Worm (Caenorhabditis elegans): ENCODE measurements around the gene T14B4.20.

DNA sequence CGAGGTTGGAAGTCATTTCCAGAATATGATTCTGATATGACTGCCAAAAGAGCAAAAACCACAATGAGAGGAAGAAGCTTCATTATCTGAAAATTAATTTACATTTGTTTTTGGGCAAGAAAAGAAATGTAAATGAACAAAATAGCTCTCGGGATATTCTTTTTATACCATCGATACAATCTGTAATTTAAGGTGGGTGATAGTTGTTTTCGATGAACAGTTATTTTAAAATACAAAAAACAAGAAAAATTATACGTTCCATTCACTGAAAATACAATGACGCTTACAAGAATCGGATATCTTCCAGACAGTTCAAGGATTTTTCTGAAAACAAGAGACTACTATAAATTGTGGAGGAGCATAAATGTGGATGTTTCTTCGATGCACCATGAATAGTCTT, 27.9 kb downstream of the T14B4.20 start, which contains the start of gene ins-15:
- TF ChIP-seq hmg-4 (GFP tag; optimal IDR thresholded peaks at IDR 0.05) = no peak
- TF ChIP-seq tbx-37 (GFP tag; conservative IDR thresholded peaks at IDR 0.05) = no peak
- TF ChIP-seq tbx-11 (GFP tag; IDR thresholded peaks at IDR 0.05) = no peak
- no peak for TF ChIP-seq sea-1 (GFP tag; conservative IDR thresholded peaks at IDR 0.05)
- no peak for TF ChIP-seq hnd-1 (tag; optimal IDR thresholded peaks at IDR 0.05)
- no peak for TF ChIP-seq ama-1 (optimal IDR thresholded peaks at IDR 0.05)
- no peak for TF ChIP-seq tra-4 (tag; optimal IDR thresholded peaks at IDR 0.05)
- TF ChIP-seq ceh-13 (GFP tag; optimal IDR thresholded peaks at IDR 0.05) = no peak
- TF ChIP-seq ceh-36 (tag; optimal IDR thresholded peaks at IDR 0.05) = no peak

Measured in whole organism, early embryonic.